Fruit fly (Drosophila melanogaster) whole organism, embryonic: Measurements from ENCODE around the gene CG32425.

ENCODE experiments used
- Atf6 ChIP-seq: fragments of 200-800 bp; sonication (Bioruptor generic); IDR thresholded peaks from 2 replicates; pipeline ENCODE4 v1.3.6; 2022; ENCODE audit warnings: missing biosample characterization, missing genetic modification characterization
- CG11456 ChIP-seq: fragments of 200-800 bp; sonication (Bioruptor generic); IDR thresholded peaks from 3 replicates; pipeline ENCODE4 v1.3.6; 2022; ENCODE audit warnings: missing biosample characterization, missing genetic modification characterization
- CG11696 ChIP-seq: fragments of 200-800 bp; sonication (Bioruptor generic); IDR thresholded peaks from 2 replicates; pipeline ENCODE4 v1.3.6; 2022; ENCODE audit warnings: missing biosample characterization, missing genetic modification characterization
- CG13296 ChIP-seq: fragments of 200-800 bp; sonication (Bioruptor generic); optimal IDR thresholded peaks from 3 replicates; lab custom pipeline; 2018; ENCODE audit warnings: missing biosample characterization, mild to moderate bottlenecking, missing genetic modification characterization
- CG16813 ChIP-seq: fragments of 200-800 bp; sonication (Bioruptor generic); IDR thresholded peaks from 3 replicates; pipeline ENCODE4 v1.3.6; 2022; ENCODE audit warnings: missing biosample characterization, missing genetic modification characterization; ENCODE audit not compliant: partially characterized antibody
- CG17802 ChIP-seq: fragments of 200-800 bp; sonication (Bioruptor generic); optimal IDR thresholded peaks from 2 replicates; lab custom pipeline; 2018; ENCODE audit warnings: missing biosample characterization, mild to moderate bottlenecking, missing genetic modification characterization, moderate library complexity
- CG18011 ChIP-seq: fragments of 200-800 bp; sonication (Bioruptor generic); optimal IDR thresholded peaks from 2 replicates; lab custom pipeline; 2017; ENCODE audit warnings: missing biosample characterization, missing genetic modification characterization, mild to moderate bottlenecking, moderate library complexity, missing genotype
- CG2678 ChIP-seq: fragments of 200-800 bp; sonication (Bioruptor generic); optimal IDR thresholded peaks from 3 replicates; lab custom pipeline; 2019; ENCODE audit warnings: missing biosample characterization, mild to moderate bottlenecking, missing genetic modification characterization, moderate library complexity
- CG31224 ChIP-seq: fragments of 200-800 bp; sonication (Bioruptor generic); IDR thresholded peaks from 2 replicates; pipeline ENCODE4 v1.3.6; 2022; ENCODE audit warnings: missing biosample characterization, missing genetic modification characterization
- CG42726 ChIP-seq: fragments of 200-800 bp; sonication (Bioruptor generic); IDR thresholded peaks from 2 replicates; pipeline ENCODE4 v1.3.6; 2022; ENCODE audit warnings: missing biosample characterization, missing genetic modification characterization; ENCODE audit not compliant: partially characterized antibody
- CG5245 ChIP-seq: fragments of 200-800 bp; sonication (Bioruptor generic); optimal IDR thresholded peaks from 3 replicates; lab custom pipeline; 2016; ENCODE audit warnings: missing biosample characterization, missing genetic modification characterization
- CG7839 ChIP-seq: fragments of 200-800 bp; sonication (Bioruptor generic); optimal IDR thresholded peaks from 3 replicates; lab custom pipeline; 2018; ENCODE audit warnings: missing biosample characterization, mild to moderate bottlenecking, missing genetic modification characterization, moderate library complexity
- CG8281 ChIP-seq: fragments of 200-800 bp; sonication (Bioruptor generic); optimal IDR thresholded peaks from 2 replicates; lab custom pipeline; 2018; ENCODE audit warnings: missing biosample characterization, mild to moderate bottlenecking, missing genetic modification characterization, moderate library complexity
- CG8388 ChIP-seq: fragments of 200-800 bp; sonication (Bioruptor generic); optimal IDR thresholded peaks from 2 replicates; lab custom pipeline; 2019; ENCODE audit warnings: missing biosample characterization, mild to moderate bottlenecking, missing genetic modification characterization, moderate library complexity
- CoRest ChIP-seq: fragments of 200-800 bp; sonication (Bioruptor generic); optimal IDR thresholded peaks from 3 replicates; lab custom pipeline; 2018; ENCODE audit warnings: missing biosample characterization, mild to moderate bottlenecking, missing genetic modification characterization, moderate library complexity
- D19A ChIP-seq: fragments of 200-800 bp; optimal IDR thresholded peaks from 3 replicates; lab custom pipeline; 2019; ENCODE audit warnings: missing biosample characterization, mild to moderate bottlenecking, missing genetic modification characterization, moderate library complexity
- D19B ChIP-seq: fragments of 200-800 bp; sonication (Bioruptor generic); optimal IDR thresholded peaks from 2 replicates; lab custom pipeline; 2017; ENCODE audit warnings: missing biosample characterization, mild to moderate bottlenecking, missing genetic modification characterization
- Dbx ChIP-seq: fragments of 200-800 bp; sonication (Bioruptor generic); IDR thresholded peaks from 3 replicates; pipeline ENCODE4 v1.3.6; 2022; ENCODE audit warnings: missing biosample characterization, missing genetic modification characterization
- Ets65A ChIP-seq: fragments of 200-800 bp; sonication (Bioruptor generic); peaks from one replicate; lab custom pipeline; 2016; ENCODE audit warnings: missing biosample characterization, missing genetic modification characterization
- HLH4C ChIP-seq: fragments of 200-800 bp; sonication (Bioruptor generic); IDR thresholded peaks from 3 replicates; pipeline ENCODE4 v1.3.6; 2022; ENCODE audit warnings: missing biosample characterization, missing genetic modification characterization; ENCODE audit not compliant: partially characterized antibody
- HLH54F ChIP-seq: fragments of 200-800 bp; sonication (Bioruptor generic); optimal IDR thresholded peaks from 3 replicates; lab custom pipeline; 2016; ENCODE audit warnings: missing biosample characterization, missing genetic modification characterization
- Lim3 ChIP-seq: fragments of 200-800 bp; sonication (Bioruptor generic); IDR thresholded peaks from 2 replicates; pipeline ENCODE4 v1.3.6; 2022; ENCODE audit warnings: missing biosample characterization, missing genetic modification characterization
- Mrtf ChIP-seq: fragments of 200-800 bp; sonication (Bioruptor generic); IDR thresholded peaks from 3 replicates; pipeline ENCODE4 v1.3.6; 2022; ENCODE audit warnings: missing biosample characterization, missing genetic modification characterization
- Rx ChIP-seq: fragments of 200-800 bp; sonication (Bioruptor generic); IDR thresholded peaks from 2 replicates; pipeline ENCODE4 v1.3.6; 2022; ENCODE audit warnings: missing biosample characterization, missing genetic modification characterization
- Scr ChIP-seq: fragments of 200-800 bp; sonication (Bioruptor generic); IDR thresholded peaks from 2 replicates; pipeline ENCODE4 v1.3.6; 2022; ENCODE audit warnings: missing biosample characterization, missing genetic modification characterization; ENCODE audit not compliant: partially characterized antibody
- Side ChIP-seq: fragments of 200-800 bp; sonication (Bioruptor generic); optimal IDR thresholded peaks from 2 replicates; lab custom pipeline; 2016; ENCODE audit warnings: missing biosample characterization, missing genetic modification characterization
- Sox100B ChIP-seq: fragments of 200-800 bp; sonication (Bioruptor generic); optimal IDR thresholded peaks from 3 replicates; lab custom pipeline; 2018; ENCODE audit warnings: missing biosample characterization, mild to moderate bottlenecking, missing genetic modification characterization
- Spps ChIP-seq: fragments of 200-800 bp; sonication (Bioruptor generic); optimal IDR thresholded peaks from 2 replicates; lab custom pipeline; 2018; ENCODE audit warnings: missing biosample characterization, mild to moderate bottlenecking, missing genetic modification characterization
- Sry-δ ChIP-seq: fragments of 200-800 bp; sonication (Bioruptor generic); optimal IDR thresholded peaks from 2 replicates; lab custom pipeline; 2016; ENCODE audit warnings: missing biosample characterization, missing genetic modification characterization
- Ssrp ChIP-seq: fragments of 200-800 bp; sonication (Bioruptor generic); optimal IDR thresholded peaks from 2 replicates; lab custom pipeline; 2018; ENCODE audit warnings: missing biosample characterization, mild to moderate bottlenecking, missing genetic modification characterization, moderate library complexity
- Vsx1 ChIP-seq: fragments of 200-800 bp; sonication (Bioruptor generic); optimal IDR thresholded peaks from 2 replicates; lab custom pipeline; 2017; ENCODE audit warnings: missing biosample characterization, mild to moderate bottlenecking, missing genetic modification characterization, missing genetic modification reagents
- YL-1 ChIP-seq: fragments of 200-800 bp; sonication (Bioruptor generic); optimal IDR thresholded peaks from 3 replicates; lab custom pipeline; 2017; ENCODE audit warnings: missing biosample characterization, mild to moderate bottlenecking, missing genetic modification characterization
- cg ChIP-seq: fragments of 200-800 bp; sonication (Bioruptor generic); optimal IDR thresholded peaks from 3 replicates; lab custom pipeline; 2019; ENCODE audit warnings: missing biosample characterization, mild to moderate bottlenecking, missing genetic modification characterization, moderate library complexity
- crc ChIP-seq: fragments of 200-800 bp; sonication (Bioruptor generic); optimal IDR thresholded peaks from 2 replicates; lab custom pipeline; 2016; ENCODE audit warnings: missing biosample characterization, missing genetic modification characterization
- dan ChIP-seq: fragments of 200-800 bp; sonication (Bioruptor generic); IDR thresholded peaks from 2 replicates; pipeline ENCODE4 v1.3.6; 2022; ENCODE audit warnings: missing biosample characterization, missing genetic modification characterization
- fd102C ChIP-seq: fragments of 200-800 bp; sonication (Bioruptor generic); optimal IDR thresholded peaks from 2 replicates; lab custom pipeline; 2018; ENCODE audit warnings: missing biosample characterization, mild to moderate bottlenecking, missing genetic modification characterization, moderate library complexity
- fru ChIP-seq: fragments of >200 bp; optimal IDR thresholded peaks from 2 replicates; lab custom pipeline; 2017
- grau ChIP-seq: fragments of 200-800 bp; optimal IDR thresholded peaks from 3 replicates; lab custom pipeline; 2019; ENCODE audit warnings: missing biosample characterization, mild to moderate bottlenecking, missing genetic modification characterization, moderate library complexity
- kah ChIP-seq: fragments of 200-800 bp; sonication (Bioruptor generic); optimal IDR thresholded peaks from 2 replicates; lab custom pipeline; 2018; ENCODE audit warnings: missing biosample characterization, mild to moderate bottlenecking, missing genetic modification characterization
- ken ChIP-seq: fragments of 200-800 bp; sonication (Bioruptor generic); IDR thresholded peaks from 3 replicates; pipeline ENCODE4 v1.3.6; 2022; ENCODE audit warnings: missing biosample characterization, missing genetic modification characterization
- lola ChIP-seq, 3 experiments: fragments of >200 bp in 2 of 3; fragments of 200-800 bp in 1 of 3; sonication (Bioruptor generic) in 1 of 3; optimal IDR thresholded peaks; 2 replicates each; lab custom pipeline; 2017 to 2019; ENCODE audit warnings: missing biosample characterization in 3 of 3, missing genetic modification characterization in 3 of 3, mild to moderate bottlenecking in 1 of 3, moderate library complexity in 1 of 3
- luna ChIP-seq: fragments of 200-800 bp; sonication (Bioruptor generic); optimal IDR thresholded peaks from 2 replicates; lab custom pipeline; 2016; ENCODE audit warnings: missing biosample characterization, missing genetic modification characterization
- maf-S ChIP-seq: fragments of 200-800 bp; sonication (Bioruptor generic); optimal IDR thresholded peaks from 2 replicates; lab custom pipeline; 2016; ENCODE audit warnings: missing biosample characterization, missing genetic modification characterization
- nerfin-2 ChIP-seq: fragments of 200-800 bp; sonication (Bioruptor generic); IDR thresholded peaks from 2 replicates; pipeline ENCODE4 v1.3.6; 2022; ENCODE audit warnings: missing biosample characterization, missing genetic modification characterization; ENCODE audit not compliant: partially characterized antibody
- phol ChIP-seq: fragments of 200-800 bp; sonication (Bioruptor generic); optimal IDR thresholded peaks from 3 replicates; lab custom pipeline; 2018; ENCODE audit warnings: missing biosample characterization, mild to moderate bottlenecking, missing genetic modification characterization, moderate library complexity
- psq ChIP-seq: fragments of 200-800 bp; sonication (Bioruptor generic); optimal IDR thresholded peaks from 2 replicates; lab custom pipeline; 2017; ENCODE audit warnings: missing biosample characterization, missing genetic modification characterization
- tgo ChIP-seq: fragments of 200-800 bp; sonication (Bioruptor generic); IDR thresholded peaks from 3 replicates; pipeline ENCODE4 v1.3.6; 2022; ENCODE audit warnings: missing biosample characterization, missing genetic modification characterization
- trem ChIP-seq: fragments of 200-800 bp; optimal IDR thresholded peaks from 3 replicates; lab custom pipeline; 2019; ENCODE audit warnings: missing biosample characterization, mild to moderate bottlenecking, missing genetic modification characterization, moderate library complexity
- vvl ChIP-seq: fragments of 200-800 bp; sonication (Bioruptor generic); IDR thresholded peaks from 2 replicates; pipeline ENCODE4 v1.3.6; 2022; ENCODE audit warnings: missing biosample characterization, missing genetic modification characterization

Gene CG32425

dm6 chr3L:20509121-20509934 is 12.2 kb downstream of the CG32425 start (continued):
- TF ChIP-seq kah = peak; percentile 35
- TF ChIP-seq Scr (GFP tag; lab: Robert Waterston, UW) = no peak
- TF ChIP-seq D19A (tag; lab: Kevin White, UChicago) = peak; percentile 100
- no peak for TF ChIP-seq ken (GFP tag; lab: Robert Waterston, UW)
- peak; percentile 73 for TF ChIP-seq Side
- no peak for TF ChIP-seq HLH4C
- TF ChIP-seq Mrtf (GFP tag; lab: Robert Waterston, UW) = no peak
- peak; percentile 88 for TF ChIP-seq grau (tag; lab: Kevin White, UChicago)
- TF ChIP-seq vvl = no peak; the same call in 1 of the 2 replicates
- TF ChIP-seq nerfin-2 (GFP tag; lab: Robert Waterston, UW) = no peak
- peak; percentile 71 for TF ChIP-seq Ssrp (tag; lab: Kevin White, UChicago)
- no peak for TF ChIP-seq Dbx (GFP tag; lab: Robert Waterston, UW)
- TF ChIP-seq dan (GFP tag; lab: Robert Waterston, UW) = no peak
- peak; percentile 17 for TF ChIP-seq maf-S (GFP tag; lab: Kevin White, UChicago)
- peak; percentile 74 for TF ChIP-seq D19B (GFP tag; lab: Kevin White, UChicago)
- no peak for TF ChIP-seq cg (GFP tag; lab: Kevin White, UChicago)
- TF ChIP-seq Rx (GFP tag; lab: Robert Waterston, UW) = no peak
- peak; percentile 60 for TF ChIP-seq Ets65A (GFP tag; lab: Kevin White, UChicago)
- peak; percentile 58 for TF ChIP-seq trem
- TF ChIP-seq CG2678 = peak; percentile 92
- peak; percentile 88 for TF ChIP-seq Sox100B (GFP tag; lab: Kevin White, UChicago)
- no peak for TF ChIP-seq fd102C (GFP tag; lab: Kevin White, UChicago)
- no peak for TF ChIP-seq CG11696 (GFP tag; lab: Robert Waterston, UW)
- peak; percentile 40 for TF ChIP-seq YL-1 (GFP tag; lab: Kevin White, UChicago)
- peak; percentile 47 for TF ChIP-seq crc (GFP tag; lab: Kevin White, UChicago)
- peak; percentile 20 for TF ChIP-seq CG5245
- no peak for TF ChIP-seq Lim3 (GFP tag; lab: Robert Waterston, UW)
- no peak for TF ChIP-seq CG16813 (GFP tag; lab: Robert Waterston, UW)
- TF ChIP-seq tgo (GFP tag; lab: Robert Waterston, UW) = peak; percentile 54; the same call in 1 of the 3 replicates
- peak; percentile 58 for TF ChIP-seq Vsx1 (GFP tag; lab: Kevin White, UChicago)
- peak; percentile 56 for TF ChIP-seq Spps (tag; lab: Kevin White, UChicago)
- peak; percentile 88 for TF ChIP-seq CG7839 (tag; lab: Kevin White, UChicago)
- TF ChIP-seq lola (GFP tag; optimal IDR thresholded peaks at IDR 0.05; lab: Kevin White, UChicago) = peak in 1 of 3 experiments; percentile 84
- peak; percentile 56; the same call in 2 of the 3 replicates for TF ChIP-seq CG11456 (GFP tag; lab: Robert Waterston, UW)
- no peak for TF ChIP-seq CG42726 (GFP tag; lab: Robert Waterston, UW)
- TF ChIP-seq psq (GFP tag; lab: Kevin White, UChicago) = peak; percentile 74
- peak; percentile 34; the same call in 1 of the 2 replicates for TF ChIP-seq CG31224 (GFP tag; lab: Robert Waterston, UW)
- peak; percentile 50 for TF ChIP-seq CG8281 (tag; lab: Kevin White, UChicago)
- TF ChIP-seq phol = peak; percentile 75
- peak; percentile 66 for TF ChIP-seq CG8388 (GFP tag; lab: Kevin White, UChicago)
- TF ChIP-seq fru = no peak
- TF ChIP-seq HLH54F (GFP tag; lab: Kevin White, UChicago) = peak; percentile 68
- no peak for TF ChIP-seq luna (GFP tag; lab: Kevin White, UChicago)
- no peak for TF ChIP-seq CG17802
- peak; percentile 91 for TF ChIP-seq CoRest (tag; lab: Kevin White, UChicago)
- TF ChIP-seq CG13296 (GFP tag; lab: Kevin White, UChicago) = peak; percentile 84
- TF ChIP-seq Sry-δ (GFP tag; lab: Kevin White, UChicago) = peak; percentile 39
- peak; percentile 53 for TF ChIP-seq Atf6 (GFP tag; lab: Robert Waterston, UW)
- TF ChIP-seq CG18011 (GFP tag; lab: Kevin White, UChicago) = peak; percentile 31
